Fruit fly (Drosophila melanogaster): ENCODE measurements around the gene CG7236.

DNA sequence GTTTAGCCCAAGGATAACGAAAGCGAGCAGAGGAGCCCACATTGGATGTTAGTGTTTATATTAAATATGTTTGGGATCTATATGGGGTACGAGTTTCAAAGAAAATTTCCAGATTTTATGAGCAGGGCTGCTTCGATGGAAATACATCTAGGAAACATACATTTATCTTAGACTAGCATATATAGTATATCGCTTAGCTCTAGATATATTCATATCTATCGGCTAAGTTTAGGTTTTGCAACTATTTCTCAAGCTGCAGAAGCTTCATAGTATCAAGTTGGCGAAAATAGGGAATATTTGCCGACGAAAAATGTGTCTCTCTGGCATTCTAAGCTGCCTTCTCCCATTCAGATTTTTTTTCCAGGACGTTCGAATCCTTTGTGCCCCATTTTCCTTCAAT is 22.5 kb downstream of the CG7236 start, which contains the start of gene CG14006:
- no peak for TF ChIP-seq CG8478 (optimal IDR thresholded peaks at IDR 0.05)
- TF ChIP-seq CTCF (optimal IDR thresholded peaks at IDR 0.05), result no peak
